Fruit fly (Drosophila melanogaster): Measurements from ENCODE around the gene CG13933.

The CG13933 gene

DNA sequence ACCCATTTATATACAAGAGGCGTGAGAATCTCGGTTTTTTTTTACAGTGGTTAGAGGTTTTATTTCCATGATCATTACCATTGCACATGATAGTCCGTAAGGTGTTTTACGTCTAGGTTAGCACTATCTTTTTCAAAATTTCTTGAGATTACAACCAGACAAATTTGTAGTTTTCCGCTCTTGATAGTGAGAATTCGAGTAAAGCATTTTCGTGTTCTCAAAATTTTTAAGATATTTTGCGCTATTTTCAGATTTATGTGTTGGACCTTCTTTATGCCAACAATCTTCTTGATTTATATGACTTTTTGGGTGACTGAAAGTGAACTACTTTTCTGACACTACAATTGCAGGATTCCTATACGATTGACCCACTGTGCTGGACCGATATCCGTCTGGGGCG, 33.8 kb downstream of the CG13933 start (continued):
- peak; percentile 24 for TF ChIP-seq phol (tag; optimal IDR thresholded peaks at IDR 0.05)
- no peak for TF ChIP-seq CG12236 (GFP tag; optimal IDR thresholded peaks at IDR 0.05)
- no peak for TF ChIP-seq CG17612 (GFP tag; IDR thresholded peaks at IDR 0.05)
- no peak for TF ChIP-seq CG17385 (GFP tag; optimal IDR thresholded peaks at IDR 0.05)
- peak; percentile 33; the same call in 1 of the 3 replicates for TF ChIP-seq CG17361 (GFP tag; IDR thresholded peaks at IDR 0.05)
- no peak for TF ChIP-seq Awh (GFP tag; IDR thresholded peaks at IDR 0.05)
- no peak for TF ChIP-seq CG10274 (GFP tag; optimal IDR thresholded peaks at IDR 0.05)
- TF ChIP-seq Dip2 (GFP tag; IDR thresholded peaks at IDR 0.05): no peak
- TF ChIP-seq aop (GFP tag; IDR thresholded peaks at IDR 0.05): no peak
- peak; percentile 14 for TF ChIP-seq fd3F (GFP tag; optimal IDR thresholded peaks at IDR 0.05)
- no peak for TF ChIP-seq ro (GFP tag; IDR thresholded peaks at IDR 0.05)
- no peak for TF ChIP-seq hkb (optimal IDR thresholded peaks at IDR 0.05)
- 0 out of 2 replicates have a peak, but pooled peaks have one; percentile 11 for TF ChIP-seq hkb (GFP tag; IDR thresholded peaks at IDR 0.05)
- TF ChIP-seq CG11723 (GFP tag; optimal IDR thresholded peaks at IDR 0.05): no peak
- no peak for TF ChIP-seq CG16815 (GFP tag; optimal IDR thresholded peaks at IDR 0.05)
- no peak for TF ChIP-seq oc (tag; optimal IDR thresholded peaks at IDR 0.05)
- TF ChIP-seq CG15269 (tag; optimal IDR thresholded peaks at IDR 0.05): peak; percentile 13
- TF ChIP-seq her (GFP tag; optimal IDR thresholded peaks at IDR 0.05): no peak
- 0 out of 3 replicates have a peak, but pooled peaks have one; percentile 15 for TF ChIP-seq Mrtf (GFP tag; IDR thresholded peaks at IDR 0.05)
- peak; percentile 13 for TF ChIP-seq CG2678 (tag; optimal IDR thresholded peaks at IDR 0.05)
- no peak for TF ChIP-seq CG14965 (GFP tag; optimal IDR thresholded peaks at IDR 0.05; ENCODE audit: borderline replicate concordance)
- no peak for TF ChIP-seq CG4360 (GFP tag; IDR thresholded peaks at IDR 0.05)
- TF ChIP-seq pan (optimal IDR thresholded peaks at IDR 0.05): no peak
- peak in 1 of 2 experiments; percentile 45 for TF ChIP-seq pan (GFP tag; optimal IDR thresholded peaks at IDR 0.05 in 1 of 2, IDR thresholded peaks at IDR 0.05 in 1 of 2)
- no peak for TF ChIP-seq jigr1 (GFP tag; IDR thresholded peaks at IDR 0.05)
- TF ChIP-seq CoRest (tag; optimal IDR thresholded peaks at IDR 0.05): peak; percentile 35
- TF ChIP-seq Rfx (GFP tag; IDR thresholded peaks at IDR 0.05): 0 out of 2 replicates have a peak, but pooled peaks have one; percentile 14
- TF ChIP-seq so (GFP tag; IDR thresholded peaks at IDR 0.05): no peak
- peak; percentile 23 for TF ChIP-seq ind (GFP tag; optimal IDR thresholded peaks at IDR 0.05)
- TF ChIP-seq Ada2b (GFP tag; IDR thresholded peaks at IDR 0.05): 0 out of 2 replicates have a peak, but pooled peaks have one; percentile 6
- TF ChIP-seq klu (GFP tag; IDR thresholded peaks at IDR 0.05): no peak
- no peak for TF ChIP-seq tap (tag; optimal IDR thresholded peaks at IDR 0.05)
- no peak for TF ChIP-seq H2.0 (GFP tag; IDR thresholded peaks at IDR 0.05)
- 0 out of 2 replicates have a peak, but pooled peaks have one; percentile 10 for TF ChIP-seq Xrp1 (GFP tag; IDR thresholded peaks at IDR 0.05)
- TF ChIP-seq knrl (GFP tag; IDR thresholded peaks at IDR 0.05; ENCODE audit: partially characterized antibody): no peak
- TF ChIP-seq CG11504 (tag; optimal IDR thresholded peaks at IDR 0.05): peak; percentile 56
- TF ChIP-seq grau (tag; optimal IDR thresholded peaks at IDR 0.05): peak; percentile 9
- no peak for TF ChIP-seq bcd (GFP tag; optimal IDR thresholded peaks at IDR 0.05)
- TF ChIP-seq CG9437 (GFP tag; optimal IDR thresholded peaks at IDR 0.05): peak; percentile 15
- TF ChIP-seq CG5953 (GFP tag; IDR thresholded peaks at IDR 0.05): no peak
- TF ChIP-seq CG7372 (GFP tag; IDR thresholded peaks at IDR 0.05): no peak
- no peak for TF ChIP-seq CG10147 (GFP tag; optimal IDR thresholded peaks at IDR 0.05)
- TF ChIP-seq chm (GFP tag; IDR thresholded peaks at IDR 0.05): no peak
- peak; percentile 45 for TF ChIP-seq Oli (tag; optimal IDR thresholded peaks at IDR 0.05)
- TF ChIP-seq Hr51 (GFP tag; optimal IDR thresholded peaks at IDR 0.05): peak in 1 of 2 experiments; percentile 64
- no peak for TF ChIP-seq Elba2 (GFP tag; optimal IDR thresholded peaks at IDR 0.05)
- no peak for TF ChIP-seq CG31224 (GFP tag; IDR thresholded peaks at IDR 0.05)
- no peak for TF ChIP-seq ash1 (GFP tag; optimal IDR thresholded peaks at IDR 0.05)
- 0 out of 2 replicates have a peak, but pooled peaks have one; percentile 15 for TF ChIP-seq sisA (GFP tag; IDR thresholded peaks at IDR 0.05)
- no peak for TF ChIP-seq CrebB (tag; optimal IDR thresholded peaks at IDR 0.05)
- no peak for TF ChIP-seq Gsc (GFP tag; IDR thresholded peaks at IDR 0.05)
- TF ChIP-seq mam (GFP tag; optimal IDR thresholded peaks at IDR 0.05): no peak
